Fruit fly (Drosophila melanogaster): ENCODE data around the gene CG16711.

The CG16711 gene

DNA sequence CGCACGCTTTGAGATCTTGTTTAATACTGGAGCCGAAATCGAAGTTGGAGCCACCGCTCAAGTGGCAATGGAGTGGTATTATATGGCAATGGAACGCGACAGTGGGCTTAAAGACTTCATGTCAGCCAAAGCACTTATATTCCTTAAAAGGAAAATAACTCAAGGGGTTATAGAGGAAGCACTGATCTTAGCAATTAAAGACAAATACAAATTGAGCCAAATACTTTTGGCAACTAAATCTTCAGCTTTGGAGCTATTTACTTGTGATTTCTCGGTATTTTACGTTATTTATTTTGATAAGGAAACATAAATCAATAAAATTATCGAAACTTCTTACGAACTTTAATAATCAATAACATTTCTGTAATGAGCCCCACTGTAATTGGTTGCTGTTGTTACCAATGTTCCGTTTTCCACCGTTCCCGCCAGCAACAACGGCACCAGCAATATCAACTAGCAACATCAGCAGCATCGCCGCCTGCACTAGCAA is 40.0 kb downstream of the CG16711 start (continued):
- TF ChIP-seq CG10979 (tag; optimal IDR thresholded peaks at IDR 0.05) (peak; percentile 96), CG1792 (GFP tag; optimal IDR thresholded peaks at IDR 0.05) (peak; percentile 84), Sin3A (optimal IDR thresholded peaks at IDR 0.05) (no peak), Hr51 (GFP tag; optimal IDR thresholded peaks at IDR 0.05) (peak; percentile 60 to 87), Hey (tag; optimal IDR thresholded peaks at IDR 0.05) (no peak), CG1832 (GFP tag; optimal IDR thresholded peaks at IDR 0.05) (no peak), Fer3 (tag; optimal IDR thresholded peaks at IDR 0.05) (peak; percentile 83), CG17802 (tag; optimal IDR thresholded peaks at IDR 0.05) (peak; percentile 70), Hr39 (optimal IDR thresholded peaks at IDR 0.05) (no peak), bigmax (GFP tag; optimal IDR thresholded peaks at IDR 0.05) (no peak), CG4707 (GFP tag; optimal IDR thresholded peaks at IDR 0.05) (peak; percentile 93), CG6854 (GFP tag; optimal IDR thresholded peaks at IDR 0.05) (peak; percentile 65), CG43689 (GFP tag; IDR thresholded peaks at IDR 0.05) (peak; percentile 61; the same call in 1 of the 2 replicates), CG2116 (GFP tag; optimal IDR thresholded peaks at IDR 0.05) (peak; percentile 27), Awh (GFP tag; IDR thresholded peaks at IDR 0.05) (peak; percentile 69; the same call in 1 of the 2 replicates), CG4854 (GFP tag; optimal IDR thresholded peaks at IDR 0.05) (peak; percentile 79), stwl (tag; optimal IDR thresholded peaks at IDR 0.05) (peak; percentile 45), CG15479 (GFP tag; optimal IDR thresholded peaks at IDR 0.05) (no peak), insv (GFP tag; optimal IDR thresholded peaks at IDR 0.05) (no peak), ato (GFP tag; IDR thresholded peaks at IDR 0.05; ENCODE audit: partially characterized antibody) (no peak), pb (GFP tag; optimal IDR thresholded peaks at IDR 0.05) (peak; percentile 92), Hr3 (GFP tag; optimal IDR thresholded peaks at IDR 0.05) (peak; percentile 70), CG9609 (GFP tag; optimal IDR thresholded peaks at IDR 0.05) (peak; percentile 50), onecut (GFP tag; IDR thresholded peaks at IDR 0.05) (peak; percentile 86), CG2678 (tag; optimal IDR thresholded peaks at IDR 0.05) (peak; percentile 87), CG31224 (GFP tag; IDR thresholded peaks at IDR 0.05) (peak; percentile 53), Fer1 (GFP tag; optimal IDR thresholded peaks at IDR 0.05) (peak; percentile 94), CG31365 (tag; optimal IDR thresholded peaks at IDR 0.05) (peak; percentile 59), CG3995 (GFP tag; optimal IDR thresholded peaks at IDR 0.05) (peak; percentile 48), pnt (GFP tag; optimal IDR thresholded peaks at IDR 0.05) (peak; percentile 78), vvl (GFP tag; IDR thresholded peaks at IDR 0.05) (peak; percentile 89), inv (GFP tag; IDR thresholded peaks at IDR 0.05; ENCODE audit: partially characterized antibody) (no peak), lola (GFP tag; optimal IDR thresholded peaks at IDR 0.05) (peak in 1 of 3 experiments; percentile 83), Xrp1 (GFP tag; IDR thresholded peaks at IDR 0.05) (peak; percentile 87), slbo (GFP tag; IDR thresholded peaks at IDR 0.05) (peak; percentile 75), CG11560 (tag; IDR thresholded peaks at IDR 0.05) (peak; percentile 65; the same call in 2 of the 3 replicates), crp (GFP tag; optimal IDR thresholded peaks at IDR 0.05) (peak in 1 of 2 experiments; percentile 31), CG4404 (GFP tag; IDR thresholded peaks at IDR 0.05) (peak; percentile 69), gcm2 (GFP tag; optimal IDR thresholded peaks at IDR 0.05) (peak; percentile 35), Drgx (GFP tag; IDR thresholded peaks at IDR 0.05) (peak; percentile 96), NC2α (GFP tag; optimal IDR thresholded peaks at IDR 0.05) (no peak), bcd (GFP tag; optimal IDR thresholded peaks at IDR 0.05) (peak; percentile 86), repo (GFP tag; optimal IDR thresholded peaks at IDR 0.05) (peak; percentile 87), CG13894 (tag; optimal IDR thresholded peaks at IDR 0.05) (peak; percentile 53), CG6654 (GFP tag; optimal IDR thresholded peaks at IDR 0.05) (peak; percentile 85), CG33213 (GFP tag; optimal IDR thresholded peaks at IDR 0.05) (peak; percentile 78), abd-A (tag; optimal IDR thresholded peaks at IDR 0.05) (peak; percentile 29), sima (GFP tag; optimal IDR thresholded peaks at IDR 0.05) (peak; percentile 80), kah (GFP tag; optimal IDR thresholded peaks at IDR 0.05) (peak; percentile 88), CG13424 (tag; optimal IDR thresholded peaks at IDR 0.05) (peak; percentile 87)

Data from whole organism, embryonic.